Worm (Caenorhabditis elegans): ENCODE measurements around the gene aman-2.
A peak's percentile ranks its signal among the peaks of the same experiment; 100 is the strongest.

The aman-2 gene

ce11 chrV:11933196-11934028, at the start of gene aman-2, which contains the start of gene F58H1.3:
Gene aman-2, minus strand, starts transcription at chrV:11933246.
Gene F58H1.3, plus strand, starts transcription at chrV:11933978.
- TF ChIP-seq hmbx-1 (tag; optimal IDR thresholded peaks at IDR 0.05) (peak; percentile 34), tbx-37 (GFP tag; conservative IDR thresholded peaks at IDR 0.05) (peak; percentile 18; the same call in 1 of the 2 replicates), tra-4 (tag; optimal IDR thresholded peaks at IDR 0.05) (peak; percentile 14), pes-1 (GFP tag; IDR thresholded peaks at IDR 0.05) (no peak), F13C5.2 (tag; optimal IDR thresholded peaks at IDR 0.05) (peak; percentile 30), scrt-1 (GFP tag; IDR thresholded peaks at IDR 0.05) (no peak), ets-7 (tag; optimal IDR thresholded peaks at IDR 0.05) (no peak)

- TF ChIP-seq ceh-13 (GFP tag; optimal IDR thresholded peaks at IDR 0.05): no peak
- TF ChIP-seq F13C5.2 (tag; optimal IDR thresholded peaks at IDR 0.05): peak; percentile 13
Measured at ce11 chrV:11982309-11982708, 49.3 kb upstream of the aman-2 start, which contains the start of gene rpt-1. Gene rpt-1, minus strand, starts transcription at chrV:11982397.

- no peak; the same call in 1 of the 2 replicates for TF ChIP-seq tbx-37 (GFP tag; conservative IDR thresholded peaks at IDR 0.05)
- TF ChIP-seq sea-1 (GFP tag; conservative IDR thresholded peaks at IDR 0.05): 0 out of 2 replicates have a peak, but pooled peaks have one; percentile 66
- TF ChIP-seq ceh-36 (tag; optimal IDR thresholded peaks at IDR 0.05): peak; percentile 31
- TF ChIP-seq ceh-13 (GFP tag; optimal IDR thresholded peaks at IDR 0.05): peak; percentile 6
- peak; percentile 57 for TF ChIP-seq B0310.2 (tag; optimal IDR thresholded peaks at IDR 0.05)
- peak; percentile 53; the same call in 1 of the 2 replicates for TF ChIP-seq pes-1 (GFP tag; IDR thresholded peaks at IDR 0.05)
- TF ChIP-seq aly-1 (tag; optimal IDR thresholded peaks at IDR 0.05): no peak
- TF ChIP-seq scrt-1 (GFP tag; IDR thresholded peaks at IDR 0.05): no peak
- peak; percentile 73 for TF ChIP-seq F13C5.2 (tag; optimal IDR thresholded peaks at IDR 0.05)
- no peak for TF ChIP-seq tbx-11 (GFP tag; IDR thresholded peaks at IDR 0.05)
- TF ChIP-seq ama-1 (optimal IDR thresholded peaks at IDR 0.05): peak; percentile 94
- peak; percentile 63 for TF ChIP-seq flt-1 (GFP tag; IDR thresholded peaks at IDR 0.05)
- peak; percentile 57 for TF ChIP-seq hmg-4 (GFP tag; optimal IDR thresholded peaks at IDR 0.05)
- TF ChIP-seq hnd-1 (tag; optimal IDR thresholded peaks at IDR 0.05): no peak
- peak; percentile 8 for TF ChIP-seq tra-4 (tag; optimal IDR thresholded peaks at IDR 0.05)
Measured at ce11 chrV:11979673-11980561, 46.9 kb upstream of the aman-2 start, which contains the start of gene snr-4. Gene snr-4, minus strand, starts transcription at chrV:11979723.

ce11 chrV:11978179-11978578, 45.1 kb upstream of the aman-2 start, which contains the start of gene mif-2:
Gene mif-2, minus strand, starts transcription at chrV:11978459.
- TF ChIP-seq hmg-4 (GFP tag; optimal IDR thresholded peaks at IDR 0.05) (no peak), ama-1 (optimal IDR thresholded peaks at IDR 0.05) (peak; percentile 28), ets-7 (tag; optimal IDR thresholded peaks at IDR 0.05) (no peak)

- TF ChIP-seq B0310.2 (tag; optimal IDR thresholded peaks at IDR 0.05) (no peak), tra-4 (tag; optimal IDR thresholded peaks at IDR 0.05) (no peak), flt-1 (GFP tag; IDR thresholded peaks at IDR 0.05) (no peak), hnd-1 (tag; optimal IDR thresholded peaks at IDR 0.05) (no peak)
Measured at ce11 chrV:11976734-11977133, 43.7 kb upstream of the aman-2 start.

ce11 chrV:11975233-11975632, 42.2 kb upstream of the aman-2 start, which contains the start of gene cpr-1:
Gene cpr-1, plus strand, starts transcription at chrV:11975551.
- no peak for TF ChIP-seq ceh-13 (GFP tag; optimal IDR thresholded peaks at IDR 0.05)
- no peak for TF ChIP-seq ceh-36 (tag; optimal IDR thresholded peaks at IDR 0.05)
- no peak for TF ChIP-seq flt-1 (GFP tag; IDR thresholded peaks at IDR 0.05)
- no peak for TF ChIP-seq ets-7 (tag; optimal IDR thresholded peaks at IDR 0.05)
- no peak for TF ChIP-seq sea-1 (GFP tag; conservative IDR thresholded peaks at IDR 0.05)
- TF ChIP-seq scrt-1 (GFP tag; IDR thresholded peaks at IDR 0.05): no peak
- TF ChIP-seq ama-1 (optimal IDR thresholded peaks at IDR 0.05): no peak
- TF ChIP-seq tra-4 (tag; optimal IDR thresholded peaks at IDR 0.05): no peak
- no peak for TF ChIP-seq hmbx-1 (tag; optimal IDR thresholded peaks at IDR 0.05)
- TF ChIP-seq aly-1 (tag; optimal IDR thresholded peaks at IDR 0.05): no peak
- TF ChIP-seq B0310.2 (tag; optimal IDR thresholded peaks at IDR 0.05): no peak
- no peak for TF ChIP-seq hnd-1 (tag; optimal IDR thresholded peaks at IDR 0.05)
- no peak for TF ChIP-seq tbx-37 (GFP tag; conservative IDR thresholded peaks at IDR 0.05)
- TF ChIP-seq hmg-4 (GFP tag; optimal IDR thresholded peaks at IDR 0.05): no peak
- no peak for TF ChIP-seq pes-1 (GFP tag; IDR thresholded peaks at IDR 0.05)
- TF ChIP-seq F13C5.2 (tag; optimal IDR thresholded peaks at IDR 0.05): no peak
- no peak for TF ChIP-seq tbx-11 (GFP tag; IDR thresholded peaks at IDR 0.05)

- no peak for TF ChIP-seq ama-1 (optimal IDR thresholded peaks at IDR 0.05)
- TF ChIP-seq scrt-1 (GFP tag; IDR thresholded peaks at IDR 0.05): no peak
- TF ChIP-seq tbx-37 (GFP tag; conservative IDR thresholded peaks at IDR 0.05): no peak
- TF ChIP-seq B0310.2 (tag; optimal IDR thresholded peaks at IDR 0.05): no peak
Measured at ce11 chrV:11964723-11965122, 31.7 kb upstream of the aman-2 start, which contains the start of gene F58H1.7. Gene F58H1.7, minus strand, starts transcription at chrV:11964823.

All from whole organism, early embryonic.